Fruit fly (Drosophila melanogaster): Measurements from ENCODE around the gene mtd.

mtd gene

DNA sequence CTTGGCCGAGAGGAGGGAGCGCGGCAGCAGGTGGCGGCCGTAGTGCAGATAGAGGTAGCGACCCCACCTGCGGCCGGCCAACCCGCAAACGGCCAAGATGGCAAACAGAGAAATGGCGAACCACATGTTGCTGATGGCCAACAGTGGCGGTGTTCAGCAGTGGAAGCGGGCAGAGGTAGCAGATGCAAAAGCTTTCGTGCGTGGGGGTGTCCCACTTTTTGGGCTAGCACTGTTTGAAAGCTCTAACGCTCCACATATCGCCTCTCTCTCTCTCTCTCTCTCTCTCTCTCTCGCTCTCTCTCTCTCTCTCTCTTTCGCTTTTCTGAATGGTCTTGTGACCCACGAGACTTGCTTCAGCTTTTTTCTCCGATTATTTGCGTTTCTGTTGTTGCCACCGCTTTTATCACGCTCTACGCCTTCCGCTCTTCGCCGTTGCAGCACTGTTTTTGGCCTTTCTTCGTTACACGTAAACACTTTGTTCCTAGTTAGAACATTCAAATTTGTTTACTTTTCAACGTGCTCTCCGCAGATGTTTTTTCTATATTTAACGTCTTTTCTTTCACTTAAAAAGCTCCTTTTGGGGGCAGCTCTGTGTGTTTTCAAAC, 67.4 kb downstream of the mtd start (continued):
- TF ChIP-seq nom (GFP tag; optimal IDR thresholded peaks at IDR 0.05) (no peak), grau (tag; optimal IDR thresholded peaks at IDR 0.05) (no peak), Doc3 (GFP tag; IDR thresholded peaks at IDR 0.05; ENCODE audit: partially characterized antibody) (peak; percentile 46; the same call in 1 of the 3 replicates), CG2120 (GFP tag; optimal IDR thresholded peaks at IDR 0.05) (peak; percentile 47), zf30C (GFP tag; optimal IDR thresholded peaks at IDR 0.05) (no peak), stwl (tag; optimal IDR thresholded peaks at IDR 0.05) (no peak), chinmo (GFP tag; IDR thresholded peaks at IDR 0.05; ENCODE audit: partially characterized antibody) (peak; percentile 93; the same call in 3 of the 4 replicates), tx (GFP tag; optimal IDR thresholded peaks at IDR 0.05) (no peak), mirr (GFP tag; optimal IDR thresholded peaks at IDR 0.05) (peak; percentile 23), tup (GFP tag; optimal IDR thresholded peaks at IDR 0.05) (no peak), Lim3 (GFP tag; IDR thresholded peaks at IDR 0.05) (no peak), Aef1 (GFP tag; IDR thresholded peaks at IDR 0.05) (no peak), klu (GFP tag; IDR thresholded peaks at IDR 0.05) (no peak), oc (tag; optimal IDR thresholded peaks at IDR 0.05) (no peak), CG31441 (GFP tag; IDR thresholded peaks at IDR 0.05) (no peak), Awh (GFP tag; IDR thresholded peaks at IDR 0.05) (no peak), H2.0 (GFP tag; IDR thresholded peaks at IDR 0.05) (peak; percentile 34; the same call in 1 of the 2 replicates), knrl (GFP tag; IDR thresholded peaks at IDR 0.05; ENCODE audit: partially characterized antibody) (no peak), eyg (GFP tag; optimal IDR thresholded peaks at IDR 0.05) (no peak), so (GFP tag; IDR thresholded peaks at IDR 0.05) (peak; percentile 33; the same call in 1 of the 3 replicates), tio (GFP tag; optimal IDR thresholded peaks at IDR 0.05) (no peak), CrebB (tag; optimal IDR thresholded peaks at IDR 0.05) (no peak), jumu (GFP tag; optimal IDR thresholded peaks at IDR 0.05) (peak; percentile 23), CG42726 (GFP tag; IDR thresholded peaks at IDR 0.05; ENCODE audit: partially characterized antibody) (0 out of 2 replicates have a peak, but pooled peaks have one; percentile 43), lola (GFP tag; optimal IDR thresholded peaks at IDR 0.05) (no peak), Fer1 (GFP tag; optimal IDR thresholded peaks at IDR 0.05) (no peak), corto (GFP tag; optimal IDR thresholded peaks at IDR 0.05) (no peak), dm (GFP tag; optimal IDR thresholded peaks at IDR 0.05) (no peak), Ravus (GFP tag; IDR thresholded peaks at IDR 0.05) (peak; percentile 59; the same call in 1 of the 2 replicates), CG17186 (GFP tag; optimal IDR thresholded peaks at IDR 0.05) (no peak), tin (GFP tag; optimal IDR thresholded peaks at IDR 0.05) (no peak), Blimp-1 (GFP tag; optimal IDR thresholded peaks at IDR 0.05) (no peak), pzg (GFP tag; optimal IDR thresholded peaks at IDR 0.05) (no peak), CG6654 (GFP tag; optimal IDR thresholded peaks at IDR 0.05) (no peak), pum (GFP tag; optimal IDR thresholded peaks at IDR 0.05) (no peak), Sox102F (GFP tag; optimal IDR thresholded peaks at IDR 0.05) (no peak), gem (tag; optimal IDR thresholded peaks at IDR 0.05) (no peak), CG4854 (GFP tag; optimal IDR thresholded peaks at IDR 0.05) (no peak), CG17568 (GFP tag; optimal IDR thresholded peaks at IDR 0.05) (no peak), Mad (GFP tag; optimal IDR thresholded peaks at IDR 0.05) (peak; percentile 18), CG10431 (GFP tag; optimal IDR thresholded peaks at IDR 0.05) (no peak), CG10274 (GFP tag; optimal IDR thresholded peaks at IDR 0.05) (no peak), shn (GFP tag; optimal IDR thresholded peaks at IDR 0.05) (peak; percentile 32), CG7839 (tag; optimal IDR thresholded peaks at IDR 0.05) (no peak), CG8944 (GFP tag; optimal IDR thresholded peaks at IDR 0.05) (peak; percentile 8), Dip2 (GFP tag; IDR thresholded peaks at IDR 0.05) (no peak), CG34422 (GFP tag; IDR thresholded peaks at IDR 0.05) (peak; percentile 50; the same call in 2 of the 3 replicates), crp (GFP tag; optimal IDR thresholded peaks at IDR 0.05) (no peak)

All from whole organism, embryonic.